Fruit fly (Drosophila melanogaster): Measurements from ENCODE around the gene CG42638.

CG42638 gene

DNA sequence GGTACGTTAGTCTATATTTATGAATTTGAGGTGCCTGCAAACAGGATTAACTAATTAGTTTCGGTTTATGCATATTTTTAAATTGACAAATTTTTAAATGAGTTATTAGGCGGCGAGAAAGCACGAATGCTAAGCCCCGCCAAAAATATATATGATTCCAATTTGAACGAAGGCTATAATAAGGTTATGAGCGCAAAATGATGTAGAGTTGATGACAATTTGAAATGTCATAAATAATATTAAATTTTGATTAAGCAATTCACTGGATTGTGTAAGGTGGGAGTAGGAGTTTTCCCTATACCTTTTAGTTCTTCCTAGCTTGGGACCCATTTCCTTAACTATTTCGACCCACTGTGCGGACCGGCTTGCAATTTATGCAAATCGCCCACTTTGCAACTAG is 49.9 kb downstream of the CG42638 start:
- TF ChIP-seq Crg-1 (GFP tag; optimal IDR thresholded peaks at IDR 0.05) (no peak), bab1 (GFP tag; optimal IDR thresholded peaks at IDR 0.05) (no peak), Clk (GFP tag; optimal IDR thresholded peaks at IDR 0.05) (no peak), toe (GFP tag; optimal IDR thresholded peaks at IDR 0.05) (no peak), CG7045 (GFP tag; optimal IDR thresholded peaks at IDR 0.05) (no peak), CG14711 (tag; optimal IDR thresholded peaks at IDR 0.05) (no peak), CG5204 (GFP tag; optimal IDR thresholded peaks at IDR 0.05) (no peak), kay (GFP tag; ENCODE audit: borderline replicate concordance) (no peak), Hr96 (GFP tag; optimal IDR thresholded peaks at IDR 0.05) (no peak), cnc (optimal IDR thresholded peaks at IDR 0.05) (no peak), tj (GFP tag; optimal IDR thresholded peaks at IDR 0.05) (no peak), CG33017 (tag; optimal IDR thresholded peaks at IDR 0.05) (no peak), CG12768 (GFP tag; optimal IDR thresholded peaks at IDR 0.05) (no peak), CG7101 (tag; optimal IDR thresholded peaks at IDR 0.05) (no peak), pad (GFP tag; optimal IDR thresholded peaks at IDR 0.05) (no peak), Mnt (GFP tag; optimal IDR thresholded peaks at IDR 0.05) (no peak), cic (GFP tag; optimal IDR thresholded peaks at IDR 0.05) (no peak)

DNA sequence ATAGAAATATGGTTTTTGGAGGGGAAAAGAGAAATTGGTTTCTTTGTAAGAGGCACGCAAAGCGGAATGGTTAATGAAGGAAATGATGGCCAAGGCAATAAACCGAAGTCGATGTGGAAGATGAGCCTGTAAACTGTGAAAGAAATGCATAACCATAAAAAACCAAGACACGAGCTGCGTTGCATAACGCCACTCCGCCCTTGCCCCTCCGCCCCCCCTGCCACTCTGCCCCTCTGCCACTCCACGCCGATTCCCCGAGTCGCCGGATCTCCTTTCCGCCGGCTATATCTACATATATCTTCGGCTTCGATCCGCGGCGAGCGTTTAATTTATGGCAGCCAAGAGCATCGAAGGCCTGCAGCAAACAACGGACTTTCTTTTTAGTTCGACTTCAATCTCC is 50.9 kb downstream of the CG42638 start:
- no peak for TF ChIP-seq CG12768 (GFP tag; optimal IDR thresholded peaks at IDR 0.05)
- TF ChIP-seq Mnt (GFP tag; optimal IDR thresholded peaks at IDR 0.05) = no peak
- TF ChIP-seq CG14711 (tag; optimal IDR thresholded peaks at IDR 0.05) = no peak
- no peak for TF ChIP-seq Hr96 (GFP tag; optimal IDR thresholded peaks at IDR 0.05)
- TF ChIP-seq bab1 (GFP tag; optimal IDR thresholded peaks at IDR 0.05) = no peak
- no peak for TF ChIP-seq pad (GFP tag; optimal IDR thresholded peaks at IDR 0.05)
- TF ChIP-seq CG7045 (GFP tag; optimal IDR thresholded peaks at IDR 0.05) = no peak
- no peak for TF ChIP-seq CG5204 (GFP tag; optimal IDR thresholded peaks at IDR 0.05)
- no peak for TF ChIP-seq CG1620 (GFP tag; optimal IDR thresholded peaks at IDR 0.05)
- TF ChIP-seq cnc (optimal IDR thresholded peaks at IDR 0.05) = no peak
- no peak for TF ChIP-seq CG33017 (tag; optimal IDR thresholded peaks at IDR 0.05)
- no peak for TF ChIP-seq kay (GFP tag; ENCODE audit: borderline replicate concordance)
- TF ChIP-seq Crg-1 (GFP tag; optimal IDR thresholded peaks at IDR 0.05) = no peak
- TF ChIP-seq CG11617 (GFP tag; optimal IDR thresholded peaks at IDR 0.05) = no peak
- no peak for TF ChIP-seq Clk (GFP tag; optimal IDR thresholded peaks at IDR 0.05)
- no peak for TF ChIP-seq cic (GFP tag; optimal IDR thresholded peaks at IDR 0.05)
- TF ChIP-seq ovo (GFP tag; optimal IDR thresholded peaks at IDR 0.05) = no peak
- TF ChIP-seq toe (GFP tag; optimal IDR thresholded peaks at IDR 0.05) = no peak
- no peak for TF ChIP-seq tj (GFP tag; optimal IDR thresholded peaks at IDR 0.05)
- TF ChIP-seq CG7101 (tag; optimal IDR thresholded peaks at IDR 0.05) = no peak

DNA sequence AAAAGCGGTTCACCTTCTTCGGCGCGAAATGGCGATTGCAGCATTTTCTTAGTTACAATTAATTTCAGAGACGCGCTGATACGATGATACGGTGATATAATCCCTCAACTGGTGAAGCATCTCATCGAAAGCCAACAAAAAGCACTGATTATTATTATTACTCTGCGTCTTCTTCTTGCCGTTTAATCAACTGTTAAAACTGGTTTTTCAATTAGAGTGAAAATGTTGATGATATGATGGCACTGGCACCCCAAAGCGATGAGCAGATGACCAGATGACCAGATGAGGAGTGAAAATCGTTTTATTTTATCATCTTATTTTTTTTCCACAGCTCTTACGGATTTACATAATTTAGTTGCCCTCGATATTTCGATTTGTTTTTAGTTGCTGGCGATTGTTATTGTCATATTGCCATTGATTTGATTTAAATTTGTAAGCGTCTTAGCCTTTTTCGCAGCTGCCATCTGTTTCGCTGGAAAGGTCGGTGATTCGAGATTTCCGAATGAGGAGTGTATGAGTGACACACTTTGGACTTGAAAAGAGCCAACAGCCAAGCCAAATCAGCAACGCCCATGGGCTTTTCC is 52.1 kb downstream of the CG42638 start:
- TF ChIP-seq toe (GFP tag; optimal IDR thresholded peaks at IDR 0.05) (no peak), cic (GFP tag; optimal IDR thresholded peaks at IDR 0.05) (no peak), pad (GFP tag; optimal IDR thresholded peaks at IDR 0.05) (no peak), Clk (GFP tag; optimal IDR thresholded peaks at IDR 0.05) (no peak)

DNA sequence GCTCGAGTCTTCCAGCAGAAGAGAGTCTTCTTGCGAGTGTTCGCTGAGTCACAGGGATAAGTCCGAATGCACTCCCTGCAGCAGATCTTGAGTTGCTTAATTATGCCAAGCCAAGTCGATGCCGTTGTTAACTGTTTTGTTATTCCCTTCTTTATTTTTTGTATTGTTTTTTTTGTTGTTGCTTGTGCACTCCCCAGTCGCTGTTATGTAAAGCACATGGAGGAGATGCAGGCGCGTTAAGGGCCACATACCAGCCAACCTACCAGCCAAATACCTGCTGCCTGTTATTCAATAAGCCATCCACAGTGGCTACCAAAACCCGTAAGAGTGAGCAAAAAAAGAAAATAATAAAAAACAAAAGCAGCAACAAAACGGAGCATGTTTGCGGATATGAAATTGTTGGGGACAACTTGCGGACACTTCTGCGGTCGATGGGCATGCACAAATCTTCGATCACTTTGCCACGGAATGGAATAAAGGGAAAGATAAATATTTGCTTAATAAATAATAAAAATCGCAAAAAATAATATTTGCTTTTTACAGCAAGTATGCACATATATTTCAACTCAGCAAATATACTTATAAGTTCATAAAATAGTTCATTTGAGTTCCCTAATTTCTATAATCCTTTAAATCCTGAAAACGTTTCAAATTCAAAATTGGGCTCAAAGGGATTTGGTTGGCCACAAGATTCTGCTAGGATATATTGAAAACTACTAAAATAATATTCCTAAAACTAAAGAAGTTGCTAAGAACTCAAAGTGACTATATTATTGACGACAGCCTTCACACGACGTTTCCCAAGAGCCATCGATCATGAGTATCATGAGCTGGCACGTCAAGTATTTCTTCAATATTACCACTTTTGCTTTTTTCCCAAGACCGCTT is 53.2 kb downstream of the CG42638 start:
- TF ChIP-seq CG5204 (GFP tag; optimal IDR thresholded peaks at IDR 0.05) = peak; percentile 19
- no peak for TF ChIP-seq ovo (GFP tag; optimal IDR thresholded peaks at IDR 0.05)
